Worm (Caenorhabditis elegans) whole organism, late embryonic: ENCODE data around the gene tomm-22.

Experiments
- C08G9.2 ChIP-seq: sonication (generic microtip); optimal IDR thresholded peaks from 2 replicates; lab custom pipeline; 2016; ENCODE audit warnings: mild to moderate bottlenecking, missing genetic modification characterization, moderate library complexity, missing compliant biosample characterization
- ama-1 ChIP-seq: fragments of 150-350 bp; optimal IDR thresholded peaks from 2 replicates; lab custom pipeline; 2014
- ceh-18 ChIP-seq: sonication (generic microtip); optimal IDR thresholded peaks from 2 replicates; lab custom pipeline; 2016; ENCODE audit warnings: missing genetic modification characterization, missing compliant biosample characterization
- ceh-9 ChIP-seq: sonication (generic microtip); optimal IDR thresholded peaks from 2 replicates; lab custom pipeline; 2016; ENCODE audit warnings: mild to moderate bottlenecking, missing genetic modification characterization, inconsistent platforms, missing compliant biosample characterization
- dve-1 ChIP-seq: sonication (generic microtip); optimal IDR thresholded peaks from 2 replicates; lab custom pipeline; 2017; ENCODE audit warnings: antibody characterized with exemption, mild to moderate bottlenecking, missing genetic modification characterization, missing compliant biosample characterization
- elt-4 ChIP-seq: sonication (generic microtip); optimal IDR thresholded peaks from 2 replicates; lab custom pipeline; 2016; ENCODE audit warnings: missing genetic modification characterization, missing compliant biosample characterization
- hlh-15 ChIP-seq: sonication (generic microtip); optimal IDR thresholded peaks from 2 replicates; lab custom pipeline; 2016; ENCODE audit warnings: missing genetic modification characterization, missing compliant biosample characterization
- hlh-30 ChIP-seq: sonication (generic microtip); optimal IDR thresholded peaks from 2 replicates; lab custom pipeline; 2017; ENCODE audit warnings: antibody characterized with exemption, missing genetic modification characterization, missing compliant biosample characterization; ENCODE audit not compliant: insufficient read depth
- hlh-6 ChIP-seq: sonication (generic microtip); optimal IDR thresholded peaks from 2 replicates; lab custom pipeline; 2016; ENCODE audit warnings: missing genotype, missing genetic modification characterization, missing compliant biosample characterization
- nhr-232 ChIP-seq: sonication (generic microtip); optimal IDR thresholded peaks from 2 replicates; lab custom pipeline; 2016; ENCODE audit warnings: missing genetic modification characterization, missing compliant biosample characterization
- pha-2 ChIP-seq: sonication (generic microtip); optimal IDR thresholded peaks from 2 replicates; lab custom pipeline; 2017; ENCODE audit warnings: mild to moderate bottlenecking, missing genetic modification characterization, missing compliant biosample characterization
- tbx-7 ChIP-seq: sonication (generic microtip); optimal IDR thresholded peaks from 2 replicates; lab custom pipeline; 2016; ENCODE audit warnings: missing genotype, missing genetic modification characterization, missing compliant biosample characterization
- zip-5 ChIP-seq: sonication (generic microtip); optimal IDR thresholded peaks from 2 replicates; lab custom pipeline; 2016; ENCODE audit warnings: missing genetic modification characterization, missing compliant biosample characterization
- ztf-16 ChIP-seq: sonication (generic microtip); optimal IDR thresholded peaks from 2 replicates; lab custom pipeline; 2017; ENCODE audit warnings: missing genetic modification characterization, missing compliant biosample characterization

ce11 chrII:473203-473602, 2.9 kb upstream of the tomm-22 start, which contains the start of gene W07E6.5:
- TF ChIP-seq hlh-15 (tag; lab: Kevin White, UChicago) (no peak), hlh-30 (tag; lab: Kevin White, UChicago) (no peak), nhr-232 (tag; lab: Kevin White, UChicago) (no peak), hlh-6 (tag; lab: Kevin White, UChicago) (no peak), pha-2 (tag; lab: Kevin White, UChicago) (no peak), ceh-9 (no peak), ztf-16 (tag; lab: Kevin White, UChicago) (no peak), ceh-18 (no peak), zip-5 (tag; lab: Kevin White, UChicago) (no peak), tbx-7 (no peak), ama-1 (no peak), C08G9.2 (tag; lab: Kevin White, UChicago) (no peak), dve-1 (no peak), elt-4 (no peak)
